Worm (Caenorhabditis elegans): ENCODE results near the gene pat-3.

DNA sequence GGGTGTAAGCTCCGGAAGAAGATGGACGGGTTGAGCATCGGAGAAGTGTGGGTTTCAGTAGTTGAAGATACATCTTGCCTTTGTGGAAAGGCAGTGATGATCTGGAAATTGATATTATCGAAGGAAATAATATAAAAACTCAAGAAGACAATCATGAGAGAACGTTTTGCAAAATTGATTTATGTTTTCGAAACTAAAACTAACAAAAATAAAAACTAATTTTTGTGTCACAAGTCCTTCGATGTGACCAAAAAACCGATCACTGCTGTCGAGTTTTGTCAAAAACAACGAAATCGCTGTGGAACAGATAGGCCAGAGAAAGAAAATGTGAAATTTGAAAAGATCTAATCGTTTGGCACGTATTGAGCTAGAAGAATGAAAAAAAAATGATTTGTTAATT lies 6.4 kb downstream of the pat-3 start, which contains the start of gene mmcm-1:
- TF ChIP-seq T22C8.4 (GFP tag; IDR thresholded peaks at IDR 0.05), result no peak
- TF ChIP-seq flt-1 (GFP tag; IDR thresholded peaks at IDR 0.05), result no peak
- TF ChIP-seq klf-2 (GFP tag; conservative IDR thresholded peaks at IDR 0.05), result no peak
- TF ChIP-seq cog-1 (tag; optimal IDR thresholded peaks at IDR 0.05), result no peak
- no peak for TF ChIP-seq tab-1 (GFP tag; IDR thresholded peaks at IDR 0.05)
- no peak for TF ChIP-seq ztf-29 (GFP tag; IDR thresholded peaks at IDR 0.05)
- no peak for TF ChIP-seq ref-1 (GFP tag; conservative IDR thresholded peaks at IDR 0.05)
- no peak for TF ChIP-seq med-1 (GFP tag; optimal IDR thresholded peaks at IDR 0.05; ENCODE audit: insufficient read depth)
- no peak for TF ChIP-seq ztf-23 (GFP tag; IDR thresholded peaks at IDR 0.05)

Data from whole organism, midembryonic.